Fruit fly (Drosophila melanogaster) whole organism, larva: ENCODE measurements around the gene CG5280.

Source experiments
- noc ChIP-seq: fragments of 200-800 bp; sonication (Bioruptor generic); optimal IDR thresholded peaks from 3 replicates; lab custom pipeline; 2019; ENCODE audit warnings: missing biosample characterization, mild to moderate bottlenecking, missing genetic modification characterization, moderate library complexity

The CG5280 gene

dm6 chr3L:8950955-8951354 lies 39.1 kb downstream of the CG5280 start:
- TF ChIP-seq noc, result no peak

dm6 chr3L:8949823-8950222 lies 40.2 kb downstream of the CG5280 start:
- TF ChIP-seq noc, result no peak

dm6 chr3L:8947848-8948494 lies 42.1 kb downstream of the CG5280 start:
- TF ChIP-seq noc, result no peak

- TF ChIP-seq noc, result no peak
These were observed 50.4 kb downstream of the CG5280 start for dm6 chr3L:8939654-8940053.
